Fruit fly (Drosophila melanogaster): Measurements from ENCODE around the gene CG13996.

- no peak for TF ChIP-seq EcR (GFP tag; optimal IDR thresholded peaks at IDR 0.05)
- TF ChIP-seq pan (optimal IDR thresholded peaks at IDR 0.05), result no peak
- TF ChIP-seq psq (optimal IDR thresholded peaks at IDR 0.05), result no peak
Observed at dm6 chr2L:6045972-6046718, 25.5 kb downstream of the CG13996 start, which contains the start of gene Pfas.
